Worm (Caenorhabditis elegans): Measurements from ENCODE around the gene K06A1.2.

DNA sequence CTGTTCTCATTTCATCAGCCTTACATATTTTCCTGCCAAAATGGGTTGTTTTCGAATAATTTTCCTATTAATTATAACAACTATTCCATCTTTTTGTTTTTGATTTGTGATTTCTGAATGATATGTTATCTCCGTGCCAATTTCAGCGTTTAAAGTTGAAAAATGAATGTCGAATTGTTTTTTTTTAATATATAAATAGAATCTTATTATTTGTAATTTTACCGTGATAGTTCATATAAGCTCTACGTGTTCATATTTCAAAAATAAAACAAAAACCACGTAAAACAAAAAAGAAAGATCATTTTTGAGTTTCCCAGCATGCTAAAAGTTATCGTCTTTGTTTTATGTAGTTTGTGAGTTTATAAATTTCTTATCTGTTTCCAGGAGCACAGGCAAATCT lies at the start of gene K06A1.2:
- TF ChIP-seq ztf-11 (tag; optimal IDR thresholded peaks at IDR 0.05) (no peak), egl-27 (tag; optimal IDR thresholded peaks at IDR 0.05) (no peak), aly-2 (tag; optimal IDR thresholded peaks at IDR 0.05) (no peak), nhr-77 (tag; optimal IDR thresholded peaks at IDR 0.05) (no peak), pha-4 (GFP tag; IDR thresholded peaks at IDR 0.05) (no peak), pha-4 (tag; optimal IDR thresholded peaks at IDR 0.05) (no peak), F37D6.2 (tag; optimal IDR thresholded peaks at IDR 0.05) (no peak)

All from whole organism, L4 larva.